Fruit fly (Drosophila melanogaster) whole organism, embryonic: ENCODE measurements around the gene CG14439.

Experiments used
- ATbp ChIP-seq: fragments of 200-800 bp; sonication (Bioruptor generic); optimal IDR thresholded peaks from 2 replicates; lab custom pipeline; 2017; ENCODE audit warnings: missing biosample characterization, mild to moderate bottlenecking, missing genetic modification characterization, missing genetic modification reagents
- CG10462 ChIP-seq: fragments of 200-800 bp; sonication (Bioruptor generic); optimal IDR thresholded peaks from 2 replicates; lab custom pipeline; 2016; ENCODE audit warnings: missing biosample characterization, missing genetic modification characterization
- CG10979 ChIP-seq: fragments of 200-800 bp; sonication (Bioruptor generic); optimal IDR thresholded peaks from 2 replicates; lab custom pipeline; 2018; ENCODE audit warnings: missing biosample characterization, mild to moderate bottlenecking, missing genetic modification characterization, moderate library complexity
- CG11398 ChIP-seq: fragments of 200-800 bp; sonication (Bioruptor generic); optimal IDR thresholded peaks from 2 replicates; lab custom pipeline; 2016; ENCODE audit warnings: missing biosample characterization, missing genetic modification characterization
- CG11695 ChIP-seq: fragments of 200-800 bp; sonication (Bioruptor generic); IDR thresholded peaks from 3 replicates; pipeline ENCODE4 v1.3.6; 2022; ENCODE audit warnings: missing biosample characterization, missing genetic modification characterization
- CG12299 ChIP-seq: fragments of 200-800 bp; sonication (Bioruptor generic); optimal IDR thresholded peaks from 2 replicates; lab custom pipeline; 2018; ENCODE audit warnings: missing biosample characterization, mild to moderate bottlenecking, missing genetic modification characterization
- CG1602 ChIP-seq: fragments of 200-800 bp; sonication (Bioruptor generic); optimal IDR thresholded peaks from 3 replicates; lab custom pipeline; 2016; ENCODE audit warnings: missing biosample characterization, missing genetic modification characterization
- CG16779 ChIP-seq: fragments of 200-800 bp; sonication (Bioruptor generic); IDR thresholded peaks from 2 replicates; pipeline ENCODE4 v1.3.6; 2022; ENCODE audit warnings: missing biosample characterization, missing genetic modification characterization
- CG17361 ChIP-seq: fragments of 200-800 bp; sonication (Bioruptor generic); IDR thresholded peaks from 3 replicates; pipeline ENCODE4 v1.3.6; 2022; ENCODE audit warnings: missing biosample characterization, missing genetic modification characterization
- CG3281 ChIP-seq: fragments of 200-800 bp; sonication (Bioruptor generic); optimal IDR thresholded peaks from 3 replicates; lab custom pipeline; 2017; ENCODE audit warnings: missing biosample characterization, mild to moderate bottlenecking, missing genetic modification characterization
- CG42726 ChIP-seq: fragments of 200-800 bp; sonication (Bioruptor generic); IDR thresholded peaks from 2 replicates; pipeline ENCODE4 v1.3.6; 2022; ENCODE audit warnings: missing biosample characterization, missing genetic modification characterization; ENCODE audit not compliant: partially characterized antibody
- CG6654 ChIP-seq: fragments of 200-800 bp; sonication (Bioruptor generic); optimal IDR thresholded peaks from 2 replicates; lab custom pipeline; 2017; ENCODE audit warnings: missing biosample characterization, mild to moderate bottlenecking, missing genetic modification characterization
- CG6765 ChIP-seq: fragments of 200-800 bp; sonication (Bioruptor generic); optimal IDR thresholded peaks from 3 replicates; lab custom pipeline; 2017; ENCODE audit warnings: missing biosample characterization, mild to moderate bottlenecking, missing genetic modification characterization
- CG9727 ChIP-seq: fragments of 200-800 bp; sonication (Bioruptor generic); optimal IDR thresholded peaks from 3 replicates; lab custom pipeline; 2017; ENCODE audit warnings: missing biosample characterization, mild to moderate bottlenecking, missing genetic modification characterization
- CG9932 ChIP-seq: fragments of 200-800 bp; sonication (Bioruptor generic); IDR thresholded peaks from 2 replicates; pipeline ENCODE4 v1.3.6; 2022; ENCODE audit warnings: missing biosample characterization, missing genetic modification characterization
- Chrac-16 ChIP-seq: fragments of 200-800 bp; sonication (Bioruptor generic); optimal IDR thresholded peaks from 3 replicates; lab custom pipeline; 2016; ENCODE audit warnings: missing biosample characterization, missing genetic modification characterization
- CoRest ChIP-seq: fragments of 200-800 bp; sonication (Bioruptor generic); optimal IDR thresholded peaks from 3 replicates; lab custom pipeline; 2018; ENCODE audit warnings: missing biosample characterization, mild to moderate bottlenecking, missing genetic modification characterization, moderate library complexity
- Dip2 ChIP-seq: fragments of 200-800 bp; sonication (Bioruptor generic); IDR thresholded peaks from 2 replicates; pipeline ENCODE4 v1.3.6; 2022; ENCODE audit warnings: missing biosample characterization, missing genetic modification characterization
- Dll ChIP-seq: fragments of 200-800 bp; sonication (Bioruptor generic); IDR thresholded peaks from 4 replicates; pipeline ENCODE4 v1.3.6; 2022; ENCODE audit warnings: missing biosample characterization, missing genetic modification characterization; ENCODE audit not compliant: partially characterized antibody
- E2f1 ChIP-seq: fragments of 200-800 bp; sonication (Bioruptor generic); IDR thresholded peaks from 2 replicates; pipeline ENCODE4 v1.3.6; 2022; ENCODE audit warnings: missing biosample characterization, missing genetic modification characterization
- HLH54F ChIP-seq: fragments of 200-800 bp; sonication (Bioruptor generic); optimal IDR thresholded peaks from 3 replicates; lab custom pipeline; 2016; ENCODE audit warnings: missing biosample characterization, missing genetic modification characterization
- Hsf ChIP-seq: fragments of 200-800 bp; sonication (Bioruptor generic); optimal IDR thresholded peaks from 3 replicates; lab custom pipeline; 2016; ENCODE audit warnings: missing biosample characterization, missing genetic modification characterization
- MBD-R2 ChIP-seq: fragments of 200-800 bp; sonication (Bioruptor generic); IDR thresholded peaks from 2 replicates; pipeline ENCODE4 v1.3.6; 2022; ENCODE audit warnings: missing biosample characterization, missing genetic modification characterization
- Optix ChIP-seq: fragments of 200-800 bp; sonication (Bioruptor generic); IDR thresholded peaks from 3 replicates; pipeline ENCODE4 v1.3.6; 2022; ENCODE audit warnings: missing biosample characterization, missing genetic modification characterization
- Pdp1 ChIP-seq, 2 experiments: fragments of 200-800 bp; sonication (Bioruptor generic); optimal IDR thresholded peaks; 3 replicates each; lab custom pipeline; 2016; ENCODE audit warnings: missing biosample characterization in 2 of 2, missing genetic modification characterization in 2 of 2, mild to moderate bottlenecking in 1 of 2, moderate library complexity in 1 of 2
- Ptx1 ChIP-seq: fragments of 200-800 bp; sonication (Bioruptor generic); IDR thresholded peaks from 2 replicates; pipeline ENCODE4 v1.3.6; 2022; ENCODE audit warnings: missing biosample characterization, missing genetic modification characterization
- Vsx1 ChIP-seq: fragments of 200-800 bp; sonication (Bioruptor generic); optimal IDR thresholded peaks from 2 replicates; lab custom pipeline; 2017; ENCODE audit warnings: missing biosample characterization, mild to moderate bottlenecking, missing genetic modification characterization, missing genetic modification reagents
- abd-A ChIP-seq: fragments of 200-800 bp; sonication (Bioruptor generic); optimal IDR thresholded peaks from 3 replicates; lab custom pipeline; 2019; ENCODE audit warnings: missing biosample characterization, mild to moderate bottlenecking, missing genetic modification characterization, moderate library complexity
- ash1 ChIP-seq: fragments of 200-800 bp; sonication (Bioruptor generic); optimal IDR thresholded peaks from 2 replicates; lab custom pipeline; 2018; ENCODE audit warnings: missing biosample characterization, mild to moderate bottlenecking, missing genetic modification characterization
- ato ChIP-seq: fragments of 200-800 bp; sonication (Bioruptor generic); IDR thresholded peaks from 2 replicates; pipeline ENCODE4 v1.3.6; 2022; ENCODE audit warnings: missing biosample characterization, missing genetic modification characterization; ENCODE audit not compliant: partially characterized antibody
- bab2 ChIP-seq: fragments of 200-800 bp; sonication (Bioruptor generic); optimal IDR thresholded peaks from 2 replicates; lab custom pipeline; 2016; ENCODE audit warnings: missing biosample characterization, missing genetic modification characterization
- bowl ChIP-seq: fragments of 200-800 bp; sonication (Bioruptor generic); IDR thresholded peaks from 2 replicates; pipeline ENCODE4 v1.3.6; 2022; ENCODE audit warnings: missing biosample characterization, missing genetic modification characterization
- chm ChIP-seq: fragments of 200-800 bp; sonication (Bioruptor generic); IDR thresholded peaks from 2 replicates; pipeline ENCODE4 v1.3.6; 2022; ENCODE audit warnings: missing biosample characterization, missing genetic modification characterization
- dan ChIP-seq: fragments of 200-800 bp; sonication (Bioruptor generic); IDR thresholded peaks from 2 replicates; pipeline ENCODE4 v1.3.6; 2022; ENCODE audit warnings: missing biosample characterization, missing genetic modification characterization
- emc ChIP-seq: fragments of 200-800 bp; sonication (Bioruptor generic); optimal IDR thresholded peaks from 2 replicates; lab custom pipeline; 2016; ENCODE audit warnings: missing biosample characterization, missing genetic modification characterization
- fd102C ChIP-seq: fragments of 200-800 bp; sonication (Bioruptor generic); optimal IDR thresholded peaks from 2 replicates; lab custom pipeline; 2018; ENCODE audit warnings: missing biosample characterization, mild to moderate bottlenecking, missing genetic modification characterization, moderate library complexity
- gcm ChIP-seq: fragments of 200-800 bp; sonication (Bioruptor generic); optimal IDR thresholded peaks from 2 replicates; lab custom pipeline; 2019; ENCODE audit warnings: missing biosample characterization, mild to moderate bottlenecking, missing genetic modification characterization, moderate library complexity
- gfzf ChIP-seq: fragments of 200-800 bp; sonication (Bioruptor generic); optimal IDR thresholded peaks from 2 replicates; lab custom pipeline; 2016; ENCODE audit warnings: missing biosample characterization, mild to moderate bottlenecking, missing genetic modification characterization, moderate library complexity
- hth ChIP-seq: fragments of >200 bp; optimal IDR thresholded peaks from 2 replicates; lab custom pipeline; 2017; ENCODE audit warnings: inconsistent platforms
- knrl ChIP-seq: fragments of 200-800 bp; sonication (Bioruptor generic); IDR thresholded peaks from 3 replicates; pipeline ENCODE4 v1.3.6; 2022; ENCODE audit warnings: missing biosample characterization, missing genetic modification characterization; ENCODE audit not compliant: partially characterized antibody
- nmo ChIP-seq: fragments of 200-800 bp; sonication (Bioruptor generic); optimal IDR thresholded peaks from 2 replicates; lab custom pipeline; 2018; ENCODE audit warnings: missing biosample characterization, mild to moderate bottlenecking, missing genetic modification characterization, moderate library complexity
- peb ChIP-seq: fragments of 200-800 bp; sonication (Bioruptor generic); IDR thresholded peaks from 2 replicates; pipeline ENCODE4 v1.3.6; 2022; ENCODE audit warnings: missing biosample characterization, missing genetic modification characterization
- pnt ChIP-seq: fragments of 200-800 bp; sonication (Bioruptor generic); optimal IDR thresholded peaks from 3 replicates; lab custom pipeline; 2016; ENCODE audit warnings: missing biosample characterization, missing genetic modification characterization
- prd ChIP-seq, 3 experiments: fragments of >200 bp in 2 of 3; fragments of 200-800 bp in 1 of 3; sonication (Bioruptor generic) in 1 of 3; optimal IDR thresholded peaks in 2 of 3; IDR thresholded peaks in 1 of 3; 2 replicates in 2 of 3; 3 replicates in 1 of 3; pipeline versions ENCODE4 v1.3.6 to Lab custom; 2017 to 2022; ENCODE audit warnings: missing biosample characterization in 1 of 3, missing genetic modification characterization in 1 of 3
- scrt ChIP-seq: fragments of 200-800 bp; sonication (Bioruptor generic); optimal IDR thresholded peaks from 2 replicates; lab custom pipeline; 2018; ENCODE audit warnings: missing biosample characterization, mild to moderate bottlenecking, missing genetic modification characterization, moderate library complexity
- sug ChIP-seq: fragments of 200-800 bp; optimal IDR thresholded peaks from 2 replicates; lab custom pipeline; 2019; ENCODE audit warnings: missing biosample characterization, mild to moderate bottlenecking, missing genetic modification characterization, moderate library complexity
- vnd ChIP-seq: fragments of 200-800 bp; sonication (Bioruptor generic); IDR thresholded peaks from 3 replicates; pipeline ENCODE4 v1.3.6; 2022; ENCODE audit warnings: missing biosample characterization, missing genetic modification characterization; ENCODE audit not compliant: partially characterized antibody
- vvl ChIP-seq: fragments of 200-800 bp; sonication (Bioruptor generic); IDR thresholded peaks from 2 replicates; pipeline ENCODE4 v1.3.6; 2022; ENCODE audit warnings: missing biosample characterization, missing genetic modification characterization
- wek ChIP-seq: fragments of 200-800 bp; sonication (Bioruptor generic); optimal IDR thresholded peaks from 3 replicates; lab custom pipeline; 2018; ENCODE audit warnings: missing biosample characterization, mild to moderate bottlenecking, missing genetic modification characterization, moderate library complexity
- zf30C ChIP-seq: fragments of 200-800 bp; sonication (Bioruptor generic); optimal IDR thresholded peaks from 3 replicates; lab custom pipeline; 2018; ENCODE audit warnings: missing biosample characterization, mild to moderate bottlenecking, missing genetic modification characterization

Gene CG14439

DNA sequence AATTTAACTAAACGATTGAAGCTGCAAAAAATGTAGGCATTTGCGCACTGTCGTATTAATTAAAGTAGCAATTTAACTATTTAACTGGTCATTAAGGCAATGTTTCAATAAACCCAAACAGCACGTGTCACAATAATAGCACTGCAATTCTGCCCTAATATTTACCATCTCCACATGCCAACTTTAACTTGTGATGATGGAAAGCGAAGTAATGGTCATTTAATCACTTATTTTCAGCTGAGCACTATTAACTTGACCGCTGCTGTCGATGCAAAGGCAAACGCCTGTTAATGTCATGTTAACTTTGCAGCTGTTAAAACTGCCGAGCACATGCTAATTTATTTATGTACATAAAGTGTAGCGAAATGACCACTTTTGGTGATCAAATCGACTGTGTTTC, 46.8 kb downstream of the CG14439 start (continued):
- TF ChIP-seq CG11695 (GFP tag; lab: Robert Waterston, UW): peak; percentile 83; the same call in 2 of the 3 replicates
- TF ChIP-seq ATbp: peak; percentile 75
- peak; percentile 86 for TF ChIP-seq Optix (GFP tag; lab: Robert Waterston, UW)
- TF ChIP-seq CG12299 (tag; lab: Kevin White, UChicago): peak; percentile 72
- peak; percentile 60 for TF ChIP-seq scrt (GFP tag; lab: Kevin White, UChicago)
- TF ChIP-seq CG6765 (GFP tag; lab: Kevin White, UChicago): peak; percentile 47
- peak; percentile 84 for TF ChIP-seq Ptx1 (GFP tag; lab: Robert Waterston, UW)
- peak; percentile 72 to 76 for TF ChIP-seq Pdp1 (GFP tag; optimal IDR thresholded peaks at IDR 0.05; lab: Kevin White, UChicago)
- 0 out of 2 replicates have a peak, but pooled peaks have one; percentile 30 for TF ChIP-seq dan (GFP tag; lab: Robert Waterston, UW)
- TF ChIP-seq bowl (GFP tag; lab: Robert Waterston, UW): peak; percentile 66; the same call in 1 of the 2 replicates
- TF ChIP-seq vnd: no peak
- TF ChIP-seq CG1602 (GFP tag; lab: Kevin White, UChicago): peak; percentile 78
- TF ChIP-seq prd (optimal IDR thresholded peaks at IDR 0.05; lab: Kevin White, UChicago): no peak
- TF ChIP-seq prd (GFP tag; IDR thresholded peaks at IDR 0.05; lab: Robert Waterston, UW): peak; percentile 88
- TF ChIP-seq sug: peak; percentile 44
- no peak for TF ChIP-seq hth (lab: Kevin White, UChicago)
- peak; percentile 83 for TF ChIP-seq CoRest (tag; lab: Kevin White, UChicago)
- no peak for TF ChIP-seq ash1 (GFP tag; lab: Kevin White, UChicago)
- TF ChIP-seq Hsf (GFP tag; lab: Kevin White, UChicago): peak; percentile 83
- TF ChIP-seq bab2 (GFP tag; lab: Kevin White, UChicago): peak; percentile 82
- TF ChIP-seq wek (GFP tag; lab: Kevin White, UChicago): peak; percentile 76
- no peak for TF ChIP-seq knrl (GFP tag; lab: Robert Waterston, UW)
- no peak for TF ChIP-seq zf30C
- peak; percentile 78 for TF ChIP-seq E2f1 (GFP tag; lab: Robert Waterston, UW)
- peak; percentile 48; the same call in 1 of the 2 replicates for TF ChIP-seq MBD-R2 (GFP tag; lab: Robert Waterston, UW)
- TF ChIP-seq CG9932: peak; percentile 84
- no peak for TF ChIP-seq fd102C
- TF ChIP-seq Dip2 (GFP tag; lab: Robert Waterston, UW): no peak
- TF ChIP-seq CG42726 (GFP tag; lab: Robert Waterston, UW): no peak
- peak; percentile 90 for TF ChIP-seq vvl (GFP tag; lab: Robert Waterston, UW)
- peak; percentile 56 for TF ChIP-seq Vsx1 (GFP tag; lab: Kevin White, UChicago)
- peak; percentile 72 for TF ChIP-seq emc (GFP tag; lab: Kevin White, UChicago)
- TF ChIP-seq CG9727: peak; percentile 67
- peak; percentile 68 for TF ChIP-seq CG10979 (tag; lab: Kevin White, UChicago)
- peak; percentile 83 for TF ChIP-seq CG3281 (GFP tag; lab: Kevin White, UChicago)
- no peak for TF ChIP-seq gfzf
- peak; percentile 61 for TF ChIP-seq CG17361 (GFP tag; lab: Robert Waterston, UW)
- peak; percentile 82 for TF ChIP-seq HLH54F (GFP tag; lab: Kevin White, UChicago)
- peak; percentile 87 for TF ChIP-seq CG16779 (GFP tag; lab: Robert Waterston, UW)
- peak; percentile 72 for TF ChIP-seq Chrac-16 (GFP tag; lab: Kevin White, UChicago)
- TF ChIP-seq CG6654 (GFP tag; lab: Kevin White, UChicago): peak; percentile 46
- TF ChIP-seq Dll (GFP tag; lab: Robert Waterston, UW): no peak
- peak; percentile 60 for TF ChIP-seq CG10462 (GFP tag; lab: Kevin White, UChicago)
- no peak for TF ChIP-seq abd-A
- TF ChIP-seq ato (GFP tag; lab: Robert Waterston, UW): no peak
- TF ChIP-seq peb (GFP tag; lab: Robert Waterston, UW): peak; percentile 62
- peak; percentile 73; the same call in 1 of the 2 replicates for TF ChIP-seq chm (GFP tag; lab: Robert Waterston, UW)
- peak; percentile 28 for TF ChIP-seq CG11398 (GFP tag; lab: Kevin White, UChicago)
- TF ChIP-seq gcm (GFP tag; lab: Kevin White, UChicago): peak; percentile 54
- peak; percentile 79 for TF ChIP-seq nmo (GFP tag; lab: Kevin White, UChicago)
- peak; percentile 59 for TF ChIP-seq pnt (GFP tag; lab: Kevin White, UChicago)
